Worm (Caenorhabditis elegans) whole organism, L1 larva: ENCODE measurements around the gene srw-71.
"Not testable (repeated sequence)": the region's sequence is repeated elsewhere in the genome, so short reads cannot be mapped to it uniquely, and the experiment has no call there.

Experiments
- C16A3.4 ChIP-seq: fragments of 150-350 bp; optimal IDR thresholded peaks from 2 replicates; lab custom pipeline; 2014; ENCODE audit warnings: missing biosample characterization, missing genetic modification characterization
- F16B12.6 ChIP-seq: fragments of 150-350 bp; optimal IDR thresholded peaks from 2 replicates; lab custom pipeline; 2014; ENCODE audit warnings: missing biosample characterization, missing genetic modification characterization
- alr-1 ChIP-seq: fragments of 200-800 bp; sonication (Bioruptor generic); optimal IDR thresholded peaks from 2 replicates; lab custom pipeline; 2018; ENCODE audit warnings: borderline replicate concordance, mild to moderate bottlenecking, missing genetic modification characterization, missing compliant biosample characterization
- ama-1 ChIP-seq: fragments of 150-350 bp; optimal IDR thresholded peaks from 2 replicates; lab custom pipeline; 2014
- blmp-1 ChIP-seq: fragments of 150-350 bp; optimal IDR thresholded peaks from 2 replicates; lab custom pipeline; 2014; ENCODE audit warnings: missing biosample characterization, missing genetic modification characterization
- ceh-90 ChIP-seq: sonication (generic microtip); optimal IDR thresholded peaks from 2 replicates; lab custom pipeline; 2016; ENCODE audit warnings: missing genetic modification characterization, missing compliant biosample characterization
- ces-1 ChIP-seq: fragments of 150-350 bp; optimal IDR thresholded peaks from 2 replicates; lab custom pipeline; 2014; ENCODE audit warnings: missing biosample characterization, missing genetic modification reagents, missing genetic modification characterization
- dpl-1 ChIP-seq, 3 experiments: fragments of 150-350 bp in 2 of 3; sonication (generic microtip) in 1 of 3; optimal IDR thresholded peaks; 2 replicates each; lab custom pipeline; 2014 to 2017; ENCODE audit warnings: missing biosample characterization in 3 of 3, missing genetic modification characterization in 3 of 3, missing genetic modification reagents in 3 of 3
- efl-1 ChIP-seq, 4 experiments: fragments of 150-350 bp; optimal IDR thresholded peaks in 3 of 4; peaks in 1 of 4; 1 replicate in 1 of 4; 2 replicates in 3 of 4; lab custom pipeline; 2014; ENCODE audit warnings: missing biosample characterization in 2 of 4, missing genetic modification characterization in 2 of 4, missing genetic modification reagents in 2 of 4
- efl-3 ChIP-seq: fragments of 200-800 bp; sonication (Bioruptor generic); optimal IDR thresholded peaks from 2 replicates; lab custom pipeline; 2018; ENCODE audit warnings: mild to moderate bottlenecking, missing genetic modification characterization, missing compliant biosample characterization
- egl-13 ChIP-seq: sonication (generic microtip); optimal IDR thresholded peaks from 2 replicates; lab custom pipeline; 2016; ENCODE audit warnings: missing genotype, missing genetic modification reagents, missing genetic modification characterization, missing compliant biosample characterization
- ets-5 ChIP-seq: fragments of 200-800 bp; sonication (Bioruptor generic); IDR thresholded peaks from 2 replicates; pipeline ENCODE4 v1.3.6; 2022; ENCODE audit warnings: missing genetic modification characterization, missing compliant biosample characterization
- fkh-10 ChIP-seq: sonication (generic microtip); optimal IDR thresholded peaks from 2 replicates; lab custom pipeline; 2017; ENCODE audit warnings: missing biosample characterization, missing genetic modification reagents, missing genetic modification characterization
- hpl-2 ChIP-seq: fragments of 150-350 bp; optimal IDR thresholded peaks from 2 replicates; lab custom pipeline; 2014; ENCODE audit warnings: missing biosample characterization, missing genetic modification reagents, missing genetic modification characterization
- lin-13 ChIP-seq: fragments of 150-350 bp; optimal IDR thresholded peaks from 2 replicates; lab custom pipeline; 2014; ENCODE audit warnings: missing biosample characterization, missing genetic modification reagents, missing genetic modification characterization
- lin-35 ChIP-seq, 2 experiments: fragments of 150-350 bp; optimal IDR thresholded peaks; 2 replicates each; lab custom pipeline; 2014; ENCODE audit warnings: missing biosample characterization in 2 of 2, missing genetic modification characterization in 2 of 2, missing genetic modification reagents in 2 of 2
- lir-3 ChIP-seq: sonication (generic microtip); optimal IDR thresholded peaks from 2 replicates; lab custom pipeline; 2016; ENCODE audit warnings: mild to moderate bottlenecking, missing genetic modification characterization, moderate library complexity, missing compliant biosample characterization; ENCODE audit not compliant: poor library complexity
- mef-2 ChIP-seq: fragments of 150-350 bp; optimal IDR thresholded peaks from 2 replicates; lab custom pipeline; 2014; ENCODE audit warnings: missing biosample characterization, missing genetic modification characterization
- nhr-19 ChIP-seq: fragments of 200-800 bp; sonication (Bioruptor generic); conservative IDR thresholded peaks from 2 replicates; pipeline ENCODE4 v1.3.6; 2022; ENCODE audit warnings: missing genetic modification characterization, missing compliant biosample characterization
- nhr-20 ChIP-seq: sonication (generic microtip); optimal IDR thresholded peaks from 2 replicates; lab custom pipeline; 2016; ENCODE audit warnings: mild to moderate bottlenecking, missing genetic modification characterization, missing compliant biosample characterization
- nhr-71 ChIP-seq: sonication (generic microtip); optimal IDR thresholded peaks from 2 replicates; lab custom pipeline; 2016; ENCODE audit warnings: mild to moderate bottlenecking, missing genetic modification characterization, moderate library complexity, missing compliant biosample characterization
- nhr-85 ChIP-seq: sonication (generic microtip); peaks from one replicate; lab custom pipeline; 2016; ENCODE audit warnings: missing genetic modification characterization, inconsistent platforms, missing compliant biosample characterization
- pax-3 ChIP-seq: fragments of 200-800 bp; sonication (Bioruptor generic); optimal IDR thresholded peaks from 2 replicates; lab custom pipeline; 2018; ENCODE audit warnings: mild to moderate bottlenecking, missing genetic modification characterization, moderate library complexity, missing compliant biosample characterization
- pqm-1 ChIP-seq: sonication (generic microtip); optimal IDR thresholded peaks from 3 replicates; lab custom pipeline; 2017; ENCODE audit warnings: missing biosample characterization, missing genetic modification characterization
- skn-1 ChIP-seq: fragments of 150-350 bp; optimal IDR thresholded peaks from 2 replicates; lab custom pipeline; 2014; ENCODE audit warnings: missing biosample characterization, missing genetic modification characterization
- sox-4 ChIP-seq: sonication (generic microtip); optimal IDR thresholded peaks from 2 replicates; lab custom pipeline; 2016; ENCODE audit warnings: missing genetic modification characterization, missing compliant biosample characterization
- tlp-1 ChIP-seq: fragments of 150-350 bp; optimal IDR thresholded peaks from 2 replicates; lab custom pipeline; 2014; ENCODE audit warnings: missing biosample characterization, missing genetic modification characterization
- unc-86 ChIP-seq: sonication (generic microtip); optimal IDR thresholded peaks from 2 replicates; lab custom pipeline; 2016; ENCODE audit warnings: missing genetic modification characterization, missing compliant biosample characterization
- xbp-1 ChIP-seq: sonication (generic microtip); optimal IDR thresholded peaks from 2 replicates; lab custom pipeline; 2016; ENCODE audit warnings: missing genetic modification characterization, missing compliant biosample characterization
- zag-1 ChIP-seq: fragments of 150-350 bp; optimal IDR thresholded peaks from 2 replicates; lab custom pipeline; 2014; ENCODE audit warnings: missing biosample characterization, missing genetic modification characterization
- ztf-11 ChIP-seq, 2 experiments: sonication (generic microtip); optimal IDR thresholded peaks; 2 replicates each; lab custom pipeline; 2016 to 2017; ENCODE audit warnings: missing genetic modification characterization in 2 of 2, missing biosample characterization in 1 of 2, missing compliant biosample characterization in 1 of 2
- ztf-4 ChIP-seq: fragments of 150-350 bp; optimal IDR thresholded peaks from 2 replicates; lab custom pipeline; 2014; ENCODE audit warnings: missing biosample characterization, missing genetic modification characterization

srw-71 gene

DNA sequence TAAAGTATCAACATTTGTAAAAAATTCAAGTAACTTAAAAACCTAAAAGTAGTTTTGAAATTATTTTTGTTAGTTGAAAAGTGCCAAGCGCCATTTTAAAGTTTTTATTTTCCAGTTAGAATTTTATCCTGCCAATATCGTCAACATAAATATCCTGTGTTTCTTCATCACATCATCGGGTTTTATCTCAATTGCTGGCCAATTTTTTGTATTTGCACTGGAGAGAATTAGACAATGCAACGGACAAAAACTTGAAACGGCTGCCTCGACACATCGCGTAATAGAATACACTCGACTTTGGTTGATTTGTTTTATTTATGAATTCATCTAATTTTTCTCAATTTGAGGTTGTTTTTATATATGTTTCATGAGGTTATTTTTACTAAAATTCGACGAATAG is 24.1 kb upstream of the srw-71 start, which contains the start of gene F25E5.2:
Gene F25E5.2 (plus strand): TSS at position 301 of the 400 bp plus-strand sequence.
- TF ChIP-seq dpl-1 (GFP tag; optimal IDR thresholded peaks at IDR 0.05; lab: Kevin White, UChicago): no peak
- TF ChIP-seq nhr-20 (tag; lab: Kevin White, UChicago): no peak
- no peak for TF ChIP-seq lir-3 (tag; lab: Kevin White, UChicago)
- TF ChIP-seq ama-1: no peak
- no peak for TF ChIP-seq nhr-19 (GFP tag; lab: Robert Waterston, UW)
- TF ChIP-seq efl-3 (GFP tag; lab: Kevin White, UChicago): no peak
- no peak for TF ChIP-seq hpl-2 (GFP tag; lab: Kevin White, UChicago)
- no peak for TF ChIP-seq tlp-1 (tag; lab: Kevin White, UChicago)
- TF ChIP-seq fkh-10 (GFP tag; lab: Kevin White, UChicago): no peak

DNA sequence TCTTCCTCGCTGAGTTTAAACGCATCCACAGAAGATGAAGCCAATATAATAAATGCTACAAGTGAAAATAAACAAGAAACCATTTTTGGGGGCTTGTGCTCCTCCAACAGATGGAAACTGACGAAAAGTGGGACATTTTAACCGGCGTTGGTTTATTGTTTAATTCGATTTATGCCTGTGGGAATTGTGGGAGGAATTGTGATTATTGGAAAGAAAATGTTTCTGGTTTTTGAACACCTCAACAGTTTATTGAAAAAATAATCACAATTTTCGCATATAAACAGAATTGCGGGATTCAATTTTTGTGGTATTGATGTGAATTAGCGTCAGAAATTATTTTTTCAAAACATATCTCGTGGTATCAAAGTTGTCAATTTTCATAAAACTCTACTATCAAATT is 23.3 kb upstream of the srw-71 start, which contains the start of gene try-8:
Gene try-8 (minus strand): TSS at position 101 of the 400 bp plus-strand sequence.
- TF ChIP-seq nhr-71 (tag; lab: Kevin White, UChicago): no peak
- no peak for TF ChIP-seq F16B12.6 (tag; lab: Kevin White, UChicago)
- TF ChIP-seq efl-3 (GFP tag; lab: Kevin White, UChicago): no peak
- no peak for TF ChIP-seq nhr-20 (tag; lab: Kevin White, UChicago)
- TF ChIP-seq ztf-4 (tag; lab: Kevin White, UChicago): no peak
- no peak for TF ChIP-seq lin-13 (GFP tag; lab: Kevin White, UChicago)
- TF ChIP-seq xbp-1: no peak
- TF ChIP-seq skn-1: no peak
- no peak for TF ChIP-seq zag-1 (tag; lab: Kevin White, UChicago)
- no peak for TF ChIP-seq sox-4
- no peak for TF ChIP-seq ets-5 (GFP tag; lab: Robert Waterston, UW)
- TF ChIP-seq alr-1 (tag; lab: Kevin White, UChicago): no peak
- TF ChIP-seq pax-3 (tag; lab: Kevin White, UChicago): no peak
- TF ChIP-seq ces-1: no peak
- no peak for TF ChIP-seq mef-2 (tag; lab: Kevin White, UChicago)
- no peak for TF ChIP-seq lin-35 (GFP tag; optimal IDR thresholded peaks at IDR 0.05; lab: Kevin White, UChicago)
- no peak for TF ChIP-seq nhr-85
- TF ChIP-seq C16A3.4 (tag; lab: Kevin White, UChicago): no peak

DNA sequence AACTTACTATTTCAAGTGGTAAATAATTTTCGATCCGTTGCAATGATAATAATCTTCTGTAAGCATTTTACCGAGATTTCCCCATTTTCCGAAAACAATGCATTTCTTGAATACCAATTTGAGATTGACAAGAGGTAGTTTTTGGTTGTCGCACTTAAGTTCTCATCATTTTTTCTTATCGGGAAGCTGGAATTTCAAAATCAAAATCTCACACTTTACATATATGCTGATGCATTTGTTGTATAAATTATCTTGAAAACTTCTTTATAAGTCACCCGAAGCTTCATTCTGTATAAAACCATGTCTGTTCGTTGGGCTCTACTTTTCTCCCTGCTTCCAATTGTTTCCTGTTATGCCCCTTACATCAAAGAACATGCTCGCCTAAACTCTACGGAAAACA is 20.5 kb upstream of the srw-71 start, which contains the start of gene try-11:
Gene try-11 (plus strand): TSS at position 301 of the 400 bp plus-strand sequence.
- TF ChIP-seq egl-13: no peak
- TF ChIP-seq efl-1 (optimal IDR thresholded peaks at IDR 0.05; lab: Kevin White, UChicago): no peak
- TF ChIP-seq efl-1 (GFP tag; optimal IDR thresholded peaks at IDR 0.05 in 1 of 2; lab: Kevin White, UChicago): peak in 1 of 2 experiments; percentile 24

DNA sequence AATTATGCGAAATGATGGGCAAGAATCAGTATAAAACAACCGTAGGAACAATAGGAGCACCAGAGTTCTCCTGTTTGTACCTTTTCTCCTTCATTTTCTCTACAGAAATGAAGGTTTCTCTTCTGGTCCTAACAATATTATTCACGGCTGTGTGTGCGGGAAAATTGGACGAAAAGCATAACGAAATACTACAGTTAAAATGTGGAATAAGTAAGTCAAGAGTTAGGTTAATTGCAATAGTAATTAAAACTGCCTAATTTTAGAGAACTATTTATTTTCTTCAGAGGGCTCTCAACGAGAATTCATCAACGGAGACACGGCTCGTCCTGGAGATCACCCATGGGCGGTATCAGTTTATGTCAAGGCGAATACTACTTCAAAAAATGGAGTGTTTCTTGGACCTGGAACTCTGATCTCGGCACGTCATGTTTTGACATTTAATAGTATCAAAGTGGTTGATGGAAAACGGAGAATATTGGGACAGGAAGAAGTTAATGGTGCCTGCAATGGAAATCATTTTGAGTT is 18.4 kb upstream of the srw-71 start, which contains the start of gene try-12:
Gene try-12 (plus strand): TSS at position 51 of the 525 bp plus-strand sequence.
- TF ChIP-seq unc-86: no peak
- no peak for TF ChIP-seq efl-1 (optimal IDR thresholded peaks at IDR 0.05; lab: Kevin White, UChicago)
- TF ChIP-seq efl-1 (GFP tag; optimal IDR thresholded peaks at IDR 0.05 in 1 of 2; lab: Kevin White, UChicago): peak in 1 of 2 experiments; percentile 58

DNA sequence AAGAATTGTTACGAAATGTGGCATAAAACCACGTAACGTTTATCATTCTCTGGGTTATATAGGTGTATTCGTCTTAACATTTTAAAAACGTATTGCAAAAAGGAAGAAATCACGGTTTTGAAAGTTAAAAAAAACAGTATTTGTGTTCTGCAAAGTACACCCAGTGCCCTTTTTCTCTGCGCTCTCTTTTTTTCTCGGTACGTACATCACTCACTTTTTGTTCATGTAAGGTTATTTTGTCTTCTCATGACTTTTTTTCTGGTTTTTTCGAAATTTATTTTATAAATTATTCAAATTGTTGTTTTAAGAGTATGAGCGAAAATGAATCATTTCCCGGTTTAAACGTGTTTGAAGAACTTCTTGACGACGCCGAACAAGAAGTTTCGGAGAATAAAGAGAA is 16.0 kb upstream of the srw-71 start, which contains the start of gene F25E5.5:
Gene F25E5.5 (plus strand): TSS at position 301 of the 400 bp plus-strand sequence.
- TF ChIP-seq blmp-1 (tag; lab: Kevin White, UChicago) (peak; percentile 17), ztf-11 (tag; optimal IDR thresholded peaks at IDR 0.05; lab: Kevin White, UChicago) (no peak)

DNA sequence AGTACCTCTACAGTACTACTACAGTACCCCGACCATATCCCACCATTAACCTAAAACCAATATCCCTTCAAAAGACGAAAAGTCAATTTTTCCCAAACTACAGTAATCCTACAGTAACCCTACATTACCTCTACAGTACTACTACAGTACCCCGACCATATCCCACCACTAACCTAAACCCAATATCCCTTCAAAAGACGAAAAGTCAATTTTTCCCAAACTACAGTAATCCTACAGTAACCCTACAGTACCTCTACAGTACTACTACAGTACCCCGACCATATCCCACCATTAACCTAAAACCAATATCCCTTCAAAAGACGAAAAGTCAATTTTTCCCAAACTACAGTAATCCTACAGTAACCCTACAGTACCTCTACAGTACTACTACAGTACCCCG is 13.4 kb upstream of the srw-71 start, which contains the start of gene nhr-141:
Gene nhr-141 (plus strand): TSS at position 331 of the 400 bp plus-strand sequence.
- TF ChIP-seq pqm-1, ceh-90, ztf-4 (tag; lab: Kevin White, UChicago): not testable (repeated sequence)
